Fruit fly (Drosophila melanogaster) whole organism: Measurements from ENCODE around the gene PpD6.

Experiments
- EcR ChIP-seq, 2 experiments: fragments of >200 bp; optimal IDR thresholded peaks; 2 replicates each; lab custom pipeline; 2017; ENCODE audit warnings: missing biosample characterization in 2 of 2, missing genetic modification characterization in 2 of 2, missing genetic modification reagents in 2 of 2
- psq ChIP-seq: fragments of >200 bp; optimal IDR thresholded peaks from 2 replicates; lab custom pipeline; 2017

DNA sequence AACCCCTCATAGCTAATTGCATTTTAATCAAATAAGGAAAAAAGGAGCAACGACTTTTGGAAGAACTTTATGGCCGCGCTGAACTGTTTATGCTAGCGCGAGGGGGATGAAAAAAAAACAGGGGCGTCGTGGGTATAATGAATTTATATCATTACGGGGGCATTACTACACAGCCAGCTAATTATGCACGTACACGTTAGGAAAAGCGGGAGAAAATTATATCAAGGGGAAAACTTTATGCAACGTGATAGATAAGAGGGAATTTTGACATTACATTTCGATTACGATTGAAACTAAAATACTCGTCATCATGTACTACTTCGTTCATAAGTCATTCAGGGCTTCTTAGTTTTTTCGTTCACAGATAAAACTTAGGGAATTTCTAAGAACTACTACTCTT, 18.9 kb downstream of the PpD6 start, which contains the start of gene CG15403:
- no peak for TF ChIP-seq EcR (GFP tag; optimal IDR thresholded peaks at IDR 0.05; lab: Kevin White, UChicago)
- TF ChIP-seq psq (lab: Kevin White, UChicago), result no peak
